Worm (Caenorhabditis elegans): Measurements from ENCODE around the gene K12H4.7.

- TF ChIP-seq lin-13 (GFP tag; optimal IDR thresholded peaks at IDR 0.05), result no peak
- TF ChIP-seq lsy-2 (tag; optimal IDR thresholded peaks at IDR 0.05), result peak; percentile 92 to 99
These were observed 34.5 kb upstream of the K12H4.7 start, which contains the start of the genes K06H7.7 and grp-1 for ce11 chrIII:8085355-8085754.

Measured in whole organism, L4 larva.